Fruit fly (Drosophila melanogaster) whole organism, embryonic: Measurements from ENCODE around the gene CG5056.

Experiments used
- BtbVII ChIP-seq: fragments of 200-800 bp; sonication (Bioruptor generic); optimal IDR thresholded peaks from 3 replicates; lab custom pipeline; 2017; ENCODE audit warnings: missing biosample characterization, mild to moderate bottlenecking, missing genetic modification characterization
- C15 ChIP-seq: fragments of 200-800 bp; sonication (Bioruptor generic); IDR thresholded peaks from 3 replicates; pipeline ENCODE4 v1.3.6; 2022; ENCODE audit warnings: missing biosample characterization, missing genetic modification characterization
- CG12391 ChIP-seq: fragments of 200-800 bp; sonication (Bioruptor generic); optimal IDR thresholded peaks from 3 replicates; lab custom pipeline; 2018; ENCODE audit warnings: missing biosample characterization, mild to moderate bottlenecking, missing genetic modification characterization, moderate library complexity
- CG12942 ChIP-seq: fragments of 200-800 bp; sonication (Bioruptor generic); optimal IDR thresholded peaks from 3 replicates; lab custom pipeline; 2016; ENCODE audit warnings: missing biosample characterization, missing genetic modification characterization
- CG13894 ChIP-seq: fragments of 200-800 bp; sonication (Bioruptor generic); optimal IDR thresholded peaks from 3 replicates; lab custom pipeline; 2018; ENCODE audit warnings: missing biosample characterization, mild to moderate bottlenecking, missing genetic modification characterization, moderate library complexity
- CG15269 ChIP-seq: fragments of 200-800 bp; sonication (Bioruptor generic); optimal IDR thresholded peaks from 2 replicates; lab custom pipeline; 2018; ENCODE audit warnings: missing biosample characterization, mild to moderate bottlenecking, missing genetic modification characterization, moderate library complexity
- CG15514 ChIP-seq: fragments of 200-800 bp; sonication (Bioruptor generic); optimal IDR thresholded peaks from 3 replicates; lab custom pipeline; 2017; ENCODE audit warnings: missing biosample characterization, missing genetic modification characterization, mild to moderate bottlenecking, moderate library complexity, missing genetic modification reagents
- CG16863 ChIP-seq: fragments of 200-800 bp; sonication (Bioruptor generic); optimal IDR thresholded peaks from 3 replicates; lab custom pipeline; 2016; ENCODE audit warnings: missing biosample characterization, missing genetic modification characterization
- CG17359 ChIP-seq: fragments of 200-800 bp; sonication (Bioruptor generic); optimal IDR thresholded peaks from 3 replicates; lab custom pipeline; 2018; ENCODE audit warnings: missing biosample characterization, mild to moderate bottlenecking, missing genetic modification characterization, moderate library complexity
- CG18476 ChIP-seq: fragments of 200-800 bp; sonication (Bioruptor generic); optimal IDR thresholded peaks from 2 replicates; lab custom pipeline; 2016; ENCODE audit warnings: missing biosample characterization, mild to moderate bottlenecking, missing genetic modification characterization
- CG18619 ChIP-seq: fragments of 200-800 bp; sonication (Bioruptor generic); optimal IDR thresholded peaks from 3 replicates; lab custom pipeline; 2017; ENCODE audit warnings: missing biosample characterization, mild to moderate bottlenecking, missing genetic modification characterization
- CG2116 ChIP-seq: fragments of 200-800 bp; sonication (Bioruptor generic); optimal IDR thresholded peaks from 3 replicates; lab custom pipeline; 2018; ENCODE audit warnings: missing biosample characterization, mild to moderate bottlenecking, missing genetic modification characterization
- CG31441 ChIP-seq: fragments of 200-800 bp; sonication (Bioruptor generic); IDR thresholded peaks from 2 replicates; pipeline ENCODE4 v1.3.6; 2022; ENCODE audit warnings: missing biosample characterization, missing genetic modification characterization
- CG34376 ChIP-seq: fragments of 200-800 bp; sonication (Bioruptor generic); optimal IDR thresholded peaks from 2 replicates; lab custom pipeline; 2018; ENCODE audit warnings: missing biosample characterization, mild to moderate bottlenecking, missing genetic modification characterization
- CG34422 ChIP-seq: fragments of 200-800 bp; sonication (Bioruptor generic); IDR thresholded peaks from 3 replicates; pipeline ENCODE4 v1.3.6; 2022; ENCODE audit warnings: missing biosample characterization, missing genetic modification characterization
- CG4424 ChIP-seq: fragments of 200-800 bp; sonication (Bioruptor generic); optimal IDR thresholded peaks from 3 replicates; lab custom pipeline; 2016; ENCODE audit warnings: missing biosample characterization, missing genetic modification characterization
- CG6272 ChIP-seq: fragments of 200-800 bp; sonication (Bioruptor generic); IDR thresholded peaks from 2 replicates; pipeline ENCODE4 v1.3.6; 2022; ENCODE audit warnings: missing biosample characterization, missing genetic modification characterization
- CG6654 ChIP-seq: fragments of 200-800 bp; sonication (Bioruptor generic); optimal IDR thresholded peaks from 2 replicates; lab custom pipeline; 2017; ENCODE audit warnings: missing biosample characterization, mild to moderate bottlenecking, missing genetic modification characterization
- CG8388 ChIP-seq: fragments of 200-800 bp; sonication (Bioruptor generic); optimal IDR thresholded peaks from 2 replicates; lab custom pipeline; 2019; ENCODE audit warnings: missing biosample characterization, mild to moderate bottlenecking, missing genetic modification characterization, moderate library complexity
- CG8944 ChIP-seq: fragments of 200-800 bp; sonication (Bioruptor generic); optimal IDR thresholded peaks from 3 replicates; lab custom pipeline; 2016; ENCODE audit warnings: missing biosample characterization, missing genetic modification characterization
- Dp ChIP-seq: fragments of 200-800 bp; sonication (Bioruptor generic); optimal IDR thresholded peaks from 2 replicates; lab custom pipeline; 2018; ENCODE audit warnings: missing biosample characterization, mild to moderate bottlenecking, missing genetic modification characterization, moderate library complexity
- ERR ChIP-seq: fragments of 200-800 bp; sonication (Bioruptor generic); optimal IDR thresholded peaks from 2 replicates; lab custom pipeline; 2016; ENCODE audit warnings: missing biosample characterization, missing genetic modification characterization
- Ets65A ChIP-seq: fragments of 200-800 bp; sonication (Bioruptor generic); peaks from one replicate; lab custom pipeline; 2016; ENCODE audit warnings: missing biosample characterization, missing genetic modification characterization
- Gsc ChIP-seq: fragments of 200-800 bp; sonication (Bioruptor generic); IDR thresholded peaks from 2 replicates; pipeline ENCODE4 v1.3.6; 2022; ENCODE audit warnings: missing biosample characterization, missing genetic modification characterization
- H2.0 ChIP-seq: fragments of 200-800 bp; sonication (Bioruptor generic); IDR thresholded peaks from 2 replicates; pipeline ENCODE4 v1.3.6; 2022; ENCODE audit warnings: missing biosample characterization, missing genetic modification characterization
- HmgD ChIP-seq: fragments of 200-800 bp; sonication (Bioruptor generic); optimal IDR thresholded peaks from 3 replicates; lab custom pipeline; 2016; ENCODE audit warnings: missing biosample characterization, missing genetic modification characterization
- Hmx ChIP-seq: fragments of 200-800 bp; sonication (Bioruptor generic); optimal IDR thresholded peaks from 2 replicates; lab custom pipeline; 2016; ENCODE audit warnings: missing biosample characterization, missing genetic modification characterization
- NK7.1 ChIP-seq: fragments of 200-800 bp; sonication (Bioruptor generic); optimal IDR thresholded peaks from 3 replicates; lab custom pipeline; 2016; ENCODE audit warnings: missing biosample characterization, missing genetic modification characterization
- Nf-YB ChIP-seq: fragments of 200-800 bp; sonication (Bioruptor generic); optimal IDR thresholded peaks from 3 replicates; lab custom pipeline; 2019; ENCODE audit warnings: missing biosample characterization, mild to moderate bottlenecking, missing genetic modification characterization, moderate library complexity
- Opbp ChIP-seq: fragments of 200-800 bp; sonication (Bioruptor generic); IDR thresholded peaks from 3 replicates; pipeline ENCODE4 v1.3.6; 2022; ENCODE audit warnings: missing biosample characterization, missing genetic modification characterization; ENCODE audit not compliant: partially characterized antibody
- Pdp1 ChIP-seq, 2 experiments: fragments of 200-800 bp; sonication (Bioruptor generic); optimal IDR thresholded peaks; 3 replicates each; lab custom pipeline; 2016; ENCODE audit warnings: missing biosample characterization in 2 of 2, missing genetic modification characterization in 2 of 2, mild to moderate bottlenecking in 1 of 2, moderate library complexity in 1 of 2
- Stat92E ChIP-seq, 3 experiments: fragments of >200 bp in 2 of 3; fragments of 200-800 bp in 1 of 3; sonication (Bioruptor generic) in 1 of 3; optimal IDR thresholded peaks; 2 replicates each; lab custom pipeline; 2017 to 2019; ENCODE audit warnings: missing biosample characterization in 3 of 3, missing genetic modification characterization in 3 of 3, mild to moderate bottlenecking in 1 of 3, moderate library complexity in 1 of 3
- Tbp ChIP-seq: fragments of >200 bp; optimal IDR thresholded peaks from 2 replicates; lab custom pipeline; 2018; ENCODE audit warnings: missing biosample characterization, missing genetic modification characterization
- cg ChIP-seq: fragments of 200-800 bp; sonication (Bioruptor generic); optimal IDR thresholded peaks from 3 replicates; lab custom pipeline; 2019; ENCODE audit warnings: missing biosample characterization, mild to moderate bottlenecking, missing genetic modification characterization, moderate library complexity
- corto ChIP-seq: fragments of 200-800 bp; sonication (Bioruptor generic); optimal IDR thresholded peaks from 2 replicates; lab custom pipeline; 2016; ENCODE audit warnings: missing biosample characterization, mild to moderate bottlenecking, missing genetic modification characterization, moderate library complexity
- crol ChIP-seq: fragments of 200-800 bp; sonication (Bioruptor generic); IDR thresholded peaks from 2 replicates; pipeline ENCODE4 v1.3.6; 2022; ENCODE audit warnings: missing biosample characterization, missing genetic modification characterization
- ems ChIP-seq: fragments of 200-800 bp; sonication (Bioruptor generic); optimal IDR thresholded peaks from 3 replicates; lab custom pipeline; 2016; ENCODE audit warnings: missing biosample characterization, missing genetic modification characterization
- exex ChIP-seq: fragments of 200-800 bp; sonication (Bioruptor generic); optimal IDR thresholded peaks from 4 replicates; lab custom pipeline; 2018; ENCODE audit warnings: missing biosample characterization, mild to moderate bottlenecking, missing genetic modification characterization, moderate library complexity
- insv ChIP-seq, 2 experiments: fragments of 200-800 bp; sonication (Bioruptor generic); optimal IDR thresholded peaks; 3 replicates each; lab custom pipeline; 2016 to 2018; ENCODE audit warnings: missing biosample characterization in 2 of 2, missing genetic modification characterization in 2 of 2
- kah ChIP-seq: fragments of 200-800 bp; sonication (Bioruptor generic); optimal IDR thresholded peaks from 2 replicates; lab custom pipeline; 2018; ENCODE audit warnings: missing biosample characterization, mild to moderate bottlenecking, missing genetic modification characterization
- luna ChIP-seq: fragments of 200-800 bp; sonication (Bioruptor generic); optimal IDR thresholded peaks from 2 replicates; lab custom pipeline; 2016; ENCODE audit warnings: missing biosample characterization, missing genetic modification characterization
- nom ChIP-seq: fragments of 200-800 bp; sonication (Bioruptor generic); optimal IDR thresholded peaks from 2 replicates; lab custom pipeline; 2017; ENCODE audit warnings: missing biosample characterization, missing genetic modification characterization, mild to moderate bottlenecking, moderate library complexity, missing genetic modification reagents
- odd ChIP-seq: fragments of 200-800 bp; sonication (Bioruptor generic); optimal IDR thresholded peaks from 2 replicates; lab custom pipeline; 2017; ENCODE audit warnings: missing biosample characterization, mild to moderate bottlenecking, missing genetic modification characterization
- org-1 ChIP-seq: fragments of 200-800 bp; sonication (Bioruptor generic); optimal IDR thresholded peaks from 2 replicates; lab custom pipeline; 2017; ENCODE audit warnings: missing biosample characterization, missing genetic modification characterization
- peb ChIP-seq: fragments of 200-800 bp; sonication (Bioruptor generic); IDR thresholded peaks from 2 replicates; pipeline ENCODE4 v1.3.6; 2022; ENCODE audit warnings: missing biosample characterization, missing genetic modification characterization
- phol ChIP-seq: fragments of 200-800 bp; sonication (Bioruptor generic); optimal IDR thresholded peaks from 3 replicates; lab custom pipeline; 2018; ENCODE audit warnings: missing biosample characterization, mild to moderate bottlenecking, missing genetic modification characterization, moderate library complexity
- pzg ChIP-seq: fragments of 200-800 bp; sonication (Bioruptor generic); optimal IDR thresholded peaks from 3 replicates; lab custom pipeline; 2018; ENCODE audit warnings: missing biosample characterization, mild to moderate bottlenecking, missing genetic modification characterization, moderate library complexity
- sens ChIP-seq: fragments of 200-800 bp; sonication (Bioruptor generic); peaks from one replicate; lab custom pipeline; 2016; ENCODE audit warnings: missing biosample characterization, missing genetic modification characterization
- stwl ChIP-seq: fragments of 200-800 bp; sonication (Bioruptor generic); optimal IDR thresholded peaks from 3 replicates; lab custom pipeline; 2018; ENCODE audit warnings: missing biosample characterization, mild to moderate bottlenecking, missing genetic modification characterization, moderate library complexity

CG5056 gene

DNA sequence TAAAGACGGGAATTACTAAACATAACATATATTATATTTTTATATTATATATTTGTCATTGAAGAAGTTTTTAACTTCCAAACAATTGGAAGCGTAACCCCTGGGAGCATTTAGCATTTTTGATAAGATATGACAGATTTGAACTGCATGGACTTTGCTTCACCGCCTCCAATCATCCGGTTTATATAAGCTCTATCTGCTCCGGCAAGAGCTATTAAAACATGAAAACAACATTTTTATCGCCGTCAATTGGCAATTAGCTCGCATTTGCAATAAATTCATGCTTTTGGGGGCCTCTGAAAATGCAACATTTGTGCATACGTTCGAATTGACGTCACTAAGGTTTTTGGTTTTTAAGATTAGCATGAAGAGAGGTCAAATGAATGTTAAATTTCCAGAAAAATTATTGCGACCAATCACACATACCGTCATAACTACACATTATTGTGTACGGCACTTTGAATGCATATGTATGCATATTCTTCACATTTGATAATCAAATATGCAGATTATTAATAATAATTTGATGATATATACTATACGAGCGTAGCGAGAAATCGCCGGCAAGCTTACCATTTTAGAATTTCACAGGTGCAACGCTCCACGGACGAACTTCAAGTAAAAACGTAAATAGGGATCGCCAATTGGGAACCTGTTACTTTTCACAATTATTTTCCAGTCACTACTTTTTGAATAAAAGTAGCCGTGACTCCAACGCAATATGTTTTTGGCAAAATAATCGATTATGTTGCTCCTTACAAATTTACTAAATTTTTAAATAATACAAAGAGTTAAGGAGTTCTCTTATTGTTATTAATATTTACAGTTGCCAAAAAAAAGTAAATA, 29.4 kb downstream of the CG5056 start, which contains the start of gene Mdh1 (continued):
- TF ChIP-seq CG8944, result no peak
- TF ChIP-seq NK7.1 (GFP tag; lab: Kevin White, UChicago), result no peak
- TF ChIP-seq CG2116, result no peak
- no peak for TF ChIP-seq org-1 (GFP tag; lab: Kevin White, UChicago)
- TF ChIP-seq corto (GFP tag; lab: Kevin White, UChicago), result peak; percentile 34
- no peak for TF ChIP-seq CG6654 (GFP tag; lab: Kevin White, UChicago)
- peak; percentile 35 for TF ChIP-seq pzg (GFP tag; lab: Kevin White, UChicago)
- peak; percentile 37 for TF ChIP-seq CG34376 (GFP tag; lab: Kevin White, UChicago)
- no peak for TF ChIP-seq H2.0 (GFP tag; lab: Robert Waterston, UW)
- no peak for TF ChIP-seq CG15269 (tag; lab: Kevin White, UChicago)
- no peak for TF ChIP-seq BtbVII (GFP tag; lab: Kevin White, UChicago)
- TF ChIP-seq CG17359 (tag; lab: Kevin White, UChicago), result no peak
- no peak for TF ChIP-seq C15 (GFP tag; lab: Robert Waterston, UW)
- 0 out of 3 replicates have a peak, but pooled peaks have one; percentile 27 for TF ChIP-seq Opbp (GFP tag; lab: Robert Waterston, UW)
- no peak for TF ChIP-seq Stat92E (GFP tag; optimal IDR thresholded peaks at IDR 0.05; lab: Kevin White, UChicago)
- TF ChIP-seq kah (GFP tag; lab: Kevin White, UChicago), result no peak
- TF ChIP-seq CG34422 (GFP tag; lab: Robert Waterston, UW), result peak; percentile 53; the same call in 1 of the 3 replicates
- TF ChIP-seq cg, result no peak
- no peak for TF ChIP-seq CG18476 (GFP tag; lab: Kevin White, UChicago)
- no peak for TF ChIP-seq CG8388 (GFP tag; lab: Kevin White, UChicago)
- no peak for TF ChIP-seq CG13894 (tag; lab: Kevin White, UChicago)
- TF ChIP-seq peb (GFP tag; lab: Robert Waterston, UW), result no peak
- TF ChIP-seq CG31441 (GFP tag; lab: Robert Waterston, UW), result peak; percentile 97
- no peak for TF ChIP-seq HmgD (GFP tag; lab: Kevin White, UChicago)
- TF ChIP-seq phol (tag; lab: Kevin White, UChicago), result peak; percentile 25
- TF ChIP-seq odd (GFP tag; lab: Kevin White, UChicago), result no peak
- peak; percentile 91 for TF ChIP-seq ERR (GFP tag; lab: Kevin White, UChicago)
- TF ChIP-seq nom, result peak; percentile 52
- no peak for TF ChIP-seq Gsc (GFP tag; lab: Robert Waterston, UW)
- no peak for TF ChIP-seq CG4424 (GFP tag; lab: Kevin White, UChicago)
- peak in 1 of 2 experiments; percentile 43 for TF ChIP-seq insv (GFP tag; optimal IDR thresholded peaks at IDR 0.05; lab: Kevin White, UChicago)
- TF ChIP-seq exex, result peak; percentile 19
- no peak for TF ChIP-seq CG6272 (GFP tag; lab: Robert Waterston, UW)
- peak; percentile 40 for TF ChIP-seq CG12391 (tag; lab: Kevin White, UChicago)
- TF ChIP-seq CG15514, result peak; percentile 72
- TF ChIP-seq CG18619, result no peak
- TF ChIP-seq stwl (tag; lab: Kevin White, UChicago), result peak; percentile 11
- TF ChIP-seq CG16863 (GFP tag; lab: Kevin White, UChicago), result no peak
- TF ChIP-seq crol (GFP tag; lab: Robert Waterston, UW), result no peak
- TF ChIP-seq Nf-YB (GFP tag; lab: Kevin White, UChicago), result peak; percentile 6
- TF ChIP-seq Ets65A (GFP tag; lab: Kevin White, UChicago), result no peak
- TF ChIP-seq sens (GFP tag; lab: Kevin White, UChicago), result peak; percentile 75
- TF ChIP-seq Dp (GFP tag; lab: Kevin White, UChicago), result peak; percentile 1
- no peak for TF ChIP-seq CG12942 (GFP tag; lab: Kevin White, UChicago)
- no peak for TF ChIP-seq Tbp
- TF ChIP-seq luna (GFP tag; lab: Kevin White, UChicago), result no peak
- TF ChIP-seq Hmx (GFP tag; lab: Kevin White, UChicago), result no peak
- no peak for TF ChIP-seq ems (GFP tag; lab: Kevin White, UChicago)
- TF ChIP-seq Pdp1 (GFP tag; optimal IDR thresholded peaks at IDR 0.05; lab: Kevin White, UChicago), result peak in 1 of 2 experiments; percentile 88
